Fruit fly (Drosophila melanogaster) whole organism, embryonic: ENCODE results near the gene CG6830.
A peak's percentile ranks its signal among the peaks of the same experiment; 100 is the strongest.

ENCODE experiments used
- ATbp ChIP-seq: fragments of 200-800 bp; sonication (Bioruptor generic); optimal IDR thresholded peaks from 2 replicates; lab custom pipeline; 2017; ENCODE audit warnings: missing biosample characterization, mild to moderate bottlenecking, missing genetic modification characterization, missing genetic modification reagents
- Aef1 ChIP-seq: fragments of 200-800 bp; sonication (Bioruptor generic); IDR thresholded peaks from 3 replicates; pipeline ENCODE4 v1.3.6; 2022; ENCODE audit warnings: missing biosample characterization, missing genetic modification characterization
- Atf3 ChIP-seq: fragments of 200-800 bp; sonication (Bioruptor generic); optimal IDR thresholded peaks from 3 replicates; lab custom pipeline; 2016; ENCODE audit warnings: missing biosample characterization, missing genetic modification characterization
- BEAF-32 ChIP-seq: fragments of 200-800 bp; sonication (Bioruptor generic); optimal IDR thresholded peaks from 3 replicates; lab custom pipeline; 2017; ENCODE audit warnings: missing biosample characterization, missing genetic modification characterization, mild to moderate bottlenecking, moderate library complexity, missing genetic modification reagents
- Bgb ChIP-seq: fragments of 200-800 bp; sonication (Bioruptor generic); IDR thresholded peaks from 2 replicates; pipeline ENCODE4 v1.3.6; 2022; ENCODE audit warnings: missing biosample characterization, missing genetic modification characterization; ENCODE audit not compliant: partially characterized antibody
- BtbVII ChIP-seq: fragments of 200-800 bp; sonication (Bioruptor generic); optimal IDR thresholded peaks from 3 replicates; lab custom pipeline; 2017; ENCODE audit warnings: missing biosample characterization, mild to moderate bottlenecking, missing genetic modification characterization
- C15 ChIP-seq: fragments of 200-800 bp; sonication (Bioruptor generic); IDR thresholded peaks from 3 replicates; pipeline ENCODE4 v1.3.6; 2022; ENCODE audit warnings: missing biosample characterization, missing genetic modification characterization
- CG10654 ChIP-seq: fragments of 200-800 bp; sonication (Bioruptor generic); optimal IDR thresholded peaks from 2 replicates; lab custom pipeline; 2016; ENCODE audit warnings: missing biosample characterization, missing genetic modification characterization
- CG11093 ChIP-seq: fragments of 200-800 bp; sonication (Bioruptor generic); IDR thresholded peaks from 3 replicates; pipeline ENCODE4 v1.3.6; 2022; ENCODE audit warnings: missing biosample characterization, missing genetic modification characterization
- CG11696 ChIP-seq: fragments of 200-800 bp; sonication (Bioruptor generic); IDR thresholded peaks from 2 replicates; pipeline ENCODE4 v1.3.6; 2022; ENCODE audit warnings: missing biosample characterization, missing genetic modification characterization
- CG12236 ChIP-seq: fragments of 200-800 bp; sonication (Bioruptor generic); optimal IDR thresholded peaks from 2 replicates; lab custom pipeline; 2016; ENCODE audit warnings: missing biosample characterization, missing genetic modification characterization
- CG12659 ChIP-seq: fragments of 200-800 bp; sonication (Bioruptor generic); optimal IDR thresholded peaks from 3 replicates; lab custom pipeline; 2017; ENCODE audit warnings: mild to moderate bottlenecking, missing biosample characterization, missing genetic modification reagents, missing genetic modification characterization
- CG14441 ChIP-seq: fragments of 200-800 bp; sonication (Bioruptor generic); IDR thresholded peaks from 2 replicates; pipeline ENCODE4 v1.3.6; 2022; ENCODE audit warnings: missing biosample characterization, missing genetic modification characterization
- CG1529 ChIP-seq: fragments of 200-800 bp; sonication (Bioruptor generic); optimal IDR thresholded peaks from 3 replicates; lab custom pipeline; 2018; ENCODE audit warnings: missing biosample characterization, missing genetic modification characterization
- CG1792 ChIP-seq: fragments of 200-800 bp; sonication (Bioruptor generic); optimal IDR thresholded peaks from 2 replicates; lab custom pipeline; 2016; ENCODE audit warnings: missing biosample characterization, missing genetic modification characterization
- CG2875 ChIP-seq: fragments of 200-800 bp; sonication (Bioruptor generic); optimal IDR thresholded peaks from 2 replicates; lab custom pipeline; 2017; ENCODE audit warnings: missing biosample characterization, mild to moderate bottlenecking, missing genetic modification characterization, missing genetic modification reagents
- CG30403 ChIP-seq: fragments of 200-800 bp; sonication (Bioruptor generic); optimal IDR thresholded peaks from 3 replicates; lab custom pipeline; 2016; ENCODE audit warnings: missing biosample characterization, missing genetic modification characterization
- CG31224 ChIP-seq: fragments of 200-800 bp; sonication (Bioruptor generic); IDR thresholded peaks from 2 replicates; pipeline ENCODE4 v1.3.6; 2022; ENCODE audit warnings: missing biosample characterization, missing genetic modification characterization
- CG31388 ChIP-seq: fragments of 200-800 bp; sonication (Bioruptor generic); optimal IDR thresholded peaks from 2 replicates; lab custom pipeline; 2016; ENCODE audit warnings: missing biosample characterization, missing genetic modification characterization
- CG3163 ChIP-seq: fragments of 200-800 bp; sonication (Bioruptor generic); optimal IDR thresholded peaks from 3 replicates; lab custom pipeline; 2016; ENCODE audit warnings: missing biosample characterization, missing genetic modification characterization
- CG6765 ChIP-seq: fragments of 200-800 bp; sonication (Bioruptor generic); optimal IDR thresholded peaks from 3 replicates; lab custom pipeline; 2017; ENCODE audit warnings: missing biosample characterization, mild to moderate bottlenecking, missing genetic modification characterization
- CG7745 ChIP-seq: fragments of 200-800 bp; sonication (Bioruptor generic); optimal IDR thresholded peaks from 2 replicates; lab custom pipeline; 2018; ENCODE audit warnings: missing biosample characterization, mild to moderate bottlenecking, missing genetic modification characterization, moderate library complexity
- CG9727 ChIP-seq: fragments of 200-800 bp; sonication (Bioruptor generic); optimal IDR thresholded peaks from 3 replicates; lab custom pipeline; 2017; ENCODE audit warnings: missing biosample characterization, mild to moderate bottlenecking, missing genetic modification characterization
- CTCF ChIP-seq: fragments of 200-800 bp; sonication (Bioruptor generic); optimal IDR thresholded peaks from 2 replicates; lab custom pipeline; 2017; ENCODE audit warnings: missing biosample characterization, mild to moderate bottlenecking, missing genetic modification characterization, moderate library complexity
- CoRest ChIP-seq: fragments of 200-800 bp; sonication (Bioruptor generic); optimal IDR thresholded peaks from 3 replicates; lab custom pipeline; 2018; ENCODE audit warnings: missing biosample characterization, mild to moderate bottlenecking, missing genetic modification characterization, moderate library complexity
- Dip2 ChIP-seq: fragments of 200-800 bp; sonication (Bioruptor generic); IDR thresholded peaks from 2 replicates; pipeline ENCODE4 v1.3.6; 2022; ENCODE audit warnings: missing biosample characterization, missing genetic modification characterization
- Dll ChIP-seq: fragments of 200-800 bp; sonication (Bioruptor generic); IDR thresholded peaks from 4 replicates; pipeline ENCODE4 v1.3.6; 2022; ENCODE audit warnings: missing biosample characterization, missing genetic modification characterization; ENCODE audit not compliant: partially characterized antibody
- HLH3B ChIP-seq: fragments of 200-800 bp; sonication (Bioruptor generic); IDR thresholded peaks from 2 replicates; pipeline ENCODE4 v1.3.6; 2022; ENCODE audit warnings: missing biosample characterization, missing genetic modification characterization
- HmgD ChIP-seq: fragments of 200-800 bp; sonication (Bioruptor generic); optimal IDR thresholded peaks from 3 replicates; lab custom pipeline; 2016; ENCODE audit warnings: missing biosample characterization, missing genetic modification characterization
- Lhr ChIP-seq: fragments of 200-800 bp; sonication (Bioruptor generic); optimal IDR thresholded peaks from 3 replicates; lab custom pipeline; 2017; ENCODE audit warnings: mild to moderate bottlenecking, missing biosample characterization, missing genetic modification reagents, missing genetic modification characterization
- Lim3 ChIP-seq: fragments of 200-800 bp; sonication (Bioruptor generic); IDR thresholded peaks from 2 replicates; pipeline ENCODE4 v1.3.6; 2022; ENCODE audit warnings: missing biosample characterization, missing genetic modification characterization
- MBD-R2 ChIP-seq: fragments of 200-800 bp; sonication (Bioruptor generic); IDR thresholded peaks from 2 replicates; pipeline ENCODE4 v1.3.6; 2022; ENCODE audit warnings: missing biosample characterization, missing genetic modification characterization
- MESR4 ChIP-seq: fragments of 200-800 bp; sonication (Bioruptor generic); optimal IDR thresholded peaks from 2 replicates; lab custom pipeline; 2018; ENCODE audit warnings: missing biosample characterization, mild to moderate bottlenecking, missing genetic modification characterization, moderate library complexity
- Nf-YB ChIP-seq: fragments of 200-800 bp; sonication (Bioruptor generic); optimal IDR thresholded peaks from 3 replicates; lab custom pipeline; 2019; ENCODE audit warnings: missing biosample characterization, mild to moderate bottlenecking, missing genetic modification characterization, moderate library complexity
- Ravus ChIP-seq: fragments of 200-800 bp; sonication (Bioruptor generic); IDR thresholded peaks from 2 replicates; pipeline ENCODE4 v1.3.6; 2022; ENCODE audit warnings: missing biosample characterization, missing genetic modification characterization
- Sry-β ChIP-seq: fragments of 200-800 bp; sonication (Bioruptor generic); optimal IDR thresholded peaks from 2 replicates; lab custom pipeline; 2018; ENCODE audit warnings: missing biosample characterization, mild to moderate bottlenecking, missing genetic modification characterization, moderate library complexity
- ase ChIP-seq: fragments of 200-800 bp; sonication (Bioruptor generic); IDR thresholded peaks from 3 replicates; pipeline ENCODE4 v1.3.6; 2022; ENCODE audit warnings: missing biosample characterization, missing genetic modification characterization
- chm ChIP-seq: fragments of 200-800 bp; sonication (Bioruptor generic); IDR thresholded peaks from 2 replicates; pipeline ENCODE4 v1.3.6; 2022; ENCODE audit warnings: missing biosample characterization, missing genetic modification characterization
- cwo ChIP-seq: fragments of 200-800 bp; sonication (Bioruptor generic); optimal IDR thresholded peaks from 3 replicates; lab custom pipeline; 2017; ENCODE audit warnings: missing biosample characterization, missing genetic modification characterization, mild to moderate bottlenecking, moderate library complexity, missing genetic modification reagents
- fd96Cb ChIP-seq: fragments of 200-800 bp; sonication (Bioruptor generic); optimal IDR thresholded peaks from 2 replicates; lab custom pipeline; 2018; ENCODE audit warnings: missing biosample characterization, mild to moderate bottlenecking, missing genetic modification characterization, moderate library complexity
- fru ChIP-seq: fragments of >200 bp; optimal IDR thresholded peaks from 2 replicates; lab custom pipeline; 2017
- hbn ChIP-seq: fragments of 200-800 bp; sonication (Bioruptor generic); IDR thresholded peaks from 2 replicates; pipeline ENCODE4 v1.3.6; 2022; ENCODE audit warnings: missing biosample characterization, missing genetic modification characterization; ENCODE audit not compliant: partially characterized antibody
- ken ChIP-seq: fragments of 200-800 bp; sonication (Bioruptor generic); IDR thresholded peaks from 3 replicates; pipeline ENCODE4 v1.3.6; 2022; ENCODE audit warnings: missing biosample characterization, missing genetic modification characterization
- kni ChIP-seq: fragments of 200-800 bp; sonication (Bioruptor generic); optimal IDR thresholded peaks from 3 replicates; lab custom pipeline; 2017; ENCODE audit warnings: mild to moderate bottlenecking, missing biosample characterization, missing genetic modification reagents, missing genetic modification characterization
- nmo ChIP-seq: fragments of 200-800 bp; sonication (Bioruptor generic); optimal IDR thresholded peaks from 2 replicates; lab custom pipeline; 2018; ENCODE audit warnings: missing biosample characterization, mild to moderate bottlenecking, missing genetic modification characterization, moderate library complexity
- pho ChIP-seq: fragments of 200-800 bp; sonication (Bioruptor generic); optimal IDR thresholded peaks from 2 replicates; lab custom pipeline; 2016; ENCODE audit warnings: missing biosample characterization, missing genetic modification characterization
- ranshi ChIP-seq: fragments of 200-800 bp; sonication (Bioruptor generic); IDR thresholded peaks from 2 replicates; pipeline ENCODE4 v1.3.6; 2022; ENCODE audit warnings: missing biosample characterization, missing genetic modification characterization
- repo ChIP-seq: fragments of 200-800 bp; sonication (Bioruptor generic); optimal IDR thresholded peaks from 2 replicates; lab custom pipeline; 2016; ENCODE audit warnings: missing biosample characterization, missing genetic modification characterization
- sima ChIP-seq: fragments of 200-800 bp; sonication (Bioruptor generic); optimal IDR thresholded peaks from 2 replicates; lab custom pipeline; 2016; ENCODE audit warnings: missing biosample characterization, missing genetic modification characterization
- stwl ChIP-seq: fragments of 200-800 bp; sonication (Bioruptor generic); optimal IDR thresholded peaks from 3 replicates; lab custom pipeline; 2018; ENCODE audit warnings: missing biosample characterization, mild to moderate bottlenecking, missing genetic modification characterization, moderate library complexity
- twi ChIP-seq: fragments of 200-800 bp; optimal IDR thresholded peaks from 2 replicates; lab custom pipeline; 2019; ENCODE audit warnings: missing biosample characterization, mild to moderate bottlenecking, missing genetic modification characterization, moderate library complexity

Gene CG6830

dm6 chr3R:11655873-11656374 lies 28.2 kb downstream of the CG6830 start, which contains the start of gene CG42327:
Gene CG42327, plus strand, starts transcription at chr3R:11656149.
- TF ChIP-seq CG11696 (GFP tag; lab: Robert Waterston, UW), result peak; percentile 89
- TF ChIP-seq pho (GFP tag; lab: Kevin White, UChicago), result peak; percentile 77
- peak; percentile 89 for TF ChIP-seq CG3163 (GFP tag; lab: Kevin White, UChicago)
- peak; percentile 16 for TF ChIP-seq sima (GFP tag; lab: Kevin White, UChicago)
- peak; percentile 27 for TF ChIP-seq CG7745 (tag; lab: Kevin White, UChicago)
- TF ChIP-seq Aef1 (GFP tag; lab: Robert Waterston, UW), result peak; percentile 84
- peak; percentile 92 for TF ChIP-seq CG11093
- peak; percentile 90 for TF ChIP-seq CG10654 (GFP tag; lab: Kevin White, UChicago)
- TF ChIP-seq Lhr, result peak; percentile 81
- peak; percentile 76 for TF ChIP-seq Atf3 (GFP tag; lab: Kevin White, UChicago)
- TF ChIP-seq ase (GFP tag; lab: Robert Waterston, UW), result peak; percentile 97
- peak; percentile 92 for TF ChIP-seq CG1529
- TF ChIP-seq hbn (GFP tag; lab: Robert Waterston, UW), result no peak
- TF ChIP-seq CG9727, result peak; percentile 95
- TF ChIP-seq Bgb, result peak; percentile 50
- no peak for TF ChIP-seq fru (lab: Kevin White, UChicago)
- peak; percentile 89 for TF ChIP-seq cwo (GFP tag; lab: Kevin White, UChicago)
- peak; percentile 66 for TF ChIP-seq Ravus (GFP tag; lab: Robert Waterston, UW)
- peak; percentile 80 for TF ChIP-seq Nf-YB (GFP tag; lab: Kevin White, UChicago)
- peak; percentile 98 for TF ChIP-seq CG2875
- peak; percentile 48; the same call in 1 of the 4 replicates for TF ChIP-seq Dll (GFP tag; lab: Robert Waterston, UW)
- TF ChIP-seq BEAF-32 (GFP tag; lab: Kevin White, UChicago), result no peak
- peak; percentile 94 for TF ChIP-seq CG14441 (GFP tag; lab: Robert Waterston, UW)
- TF ChIP-seq CG31388, result peak; percentile 76
- TF ChIP-seq CG12236 (GFP tag; lab: Kevin White, UChicago), result peak; percentile 42
- peak; percentile 94 for TF ChIP-seq CG30403
- peak; percentile 57 for TF ChIP-seq CTCF (GFP tag; lab: Kevin White, UChicago)
- peak; percentile 91 for TF ChIP-seq ranshi (GFP tag; lab: Robert Waterston, UW)
- TF ChIP-seq CG31224 (GFP tag; lab: Robert Waterston, UW), result peak; percentile 83
- peak; percentile 65 for TF ChIP-seq Dip2
- TF ChIP-seq CG1792 (GFP tag; lab: Kevin White, UChicago), result peak; percentile 65
- TF ChIP-seq fd96Cb (tag; lab: Kevin White, UChicago), result peak; percentile 95
- TF ChIP-seq HLH3B (GFP tag; lab: Robert Waterston, UW), result peak; percentile 96
- TF ChIP-seq MBD-R2, result peak; percentile 67
- TF ChIP-seq MESR4 (GFP tag; lab: Kevin White, UChicago), result peak; percentile 37
- no peak for TF ChIP-seq kni (GFP tag; lab: Kevin White, UChicago)
- TF ChIP-seq ken (GFP tag; lab: Robert Waterston, UW), result peak; percentile 97
- peak; percentile 58 for TF ChIP-seq HmgD (GFP tag; lab: Kevin White, UChicago)
- TF ChIP-seq repo, result peak; percentile 83
- TF ChIP-seq twi (tag; lab: Kevin White, UChicago), result peak; percentile 72
- peak; percentile 91 for TF ChIP-seq CoRest (tag; lab: Kevin White, UChicago)
- TF ChIP-seq CG12659 (GFP tag; lab: Kevin White, UChicago), result peak; percentile 95
- peak; percentile 96 for TF ChIP-seq ATbp (GFP tag; lab: Kevin White, UChicago)
- TF ChIP-seq nmo (GFP tag; lab: Kevin White, UChicago), result peak; percentile 93
- peak; percentile 98 for TF ChIP-seq chm (GFP tag; lab: Robert Waterston, UW)
- TF ChIP-seq CG6765 (GFP tag; lab: Kevin White, UChicago), result peak; percentile 85
- TF ChIP-seq C15, result peak; percentile 86; the same call in 2 of the 3 replicates
- TF ChIP-seq Sry-β (GFP tag; lab: Kevin White, UChicago), result peak; percentile 66
- peak; percentile 38 for TF ChIP-seq stwl
- peak; percentile 93 for TF ChIP-seq BtbVII
- TF ChIP-seq Lim3, result peak; percentile 87
